Worm (Caenorhabditis elegans) whole organism, early embryonic: ENCODE results near the gene K08D8.10.

Source experiments
- F13C5.2 ChIP-seq: sonication (generic microtip); optimal IDR thresholded peaks from 2 replicates; lab custom pipeline; 2017; ENCODE audit warnings: mild to moderate bottlenecking, missing genetic modification characterization, inconsistent platforms, missing compliant biosample characterization
- aly-1 ChIP-seq: sonication (generic microtip); optimal IDR thresholded peaks from 2 replicates; lab custom pipeline; 2016; ENCODE audit warnings: missing genetic modification characterization, missing compliant biosample characterization
- ama-1 ChIP-seq: fragments of 150-350 bp; optimal IDR thresholded peaks from 2 replicates; lab custom pipeline; 2014
- pes-1 ChIP-seq: fragments of 200-800 bp; sonication (Bioruptor generic); IDR thresholded peaks from 2 replicates; pipeline ENCODE4 v1.3.6; 2022; ENCODE audit warnings: missing genetic modification reagents, missing genetic modification characterization, missing compliant biosample characterization
- sea-1 ChIP-seq: fragments of 200-800 bp; sonication (Bioruptor generic); conservative IDR thresholded peaks from 2 replicates; pipeline ENCODE4 v1.3.6; 2022; ENCODE audit warnings: missing genetic modification characterization, missing compliant biosample characterization

DNA sequence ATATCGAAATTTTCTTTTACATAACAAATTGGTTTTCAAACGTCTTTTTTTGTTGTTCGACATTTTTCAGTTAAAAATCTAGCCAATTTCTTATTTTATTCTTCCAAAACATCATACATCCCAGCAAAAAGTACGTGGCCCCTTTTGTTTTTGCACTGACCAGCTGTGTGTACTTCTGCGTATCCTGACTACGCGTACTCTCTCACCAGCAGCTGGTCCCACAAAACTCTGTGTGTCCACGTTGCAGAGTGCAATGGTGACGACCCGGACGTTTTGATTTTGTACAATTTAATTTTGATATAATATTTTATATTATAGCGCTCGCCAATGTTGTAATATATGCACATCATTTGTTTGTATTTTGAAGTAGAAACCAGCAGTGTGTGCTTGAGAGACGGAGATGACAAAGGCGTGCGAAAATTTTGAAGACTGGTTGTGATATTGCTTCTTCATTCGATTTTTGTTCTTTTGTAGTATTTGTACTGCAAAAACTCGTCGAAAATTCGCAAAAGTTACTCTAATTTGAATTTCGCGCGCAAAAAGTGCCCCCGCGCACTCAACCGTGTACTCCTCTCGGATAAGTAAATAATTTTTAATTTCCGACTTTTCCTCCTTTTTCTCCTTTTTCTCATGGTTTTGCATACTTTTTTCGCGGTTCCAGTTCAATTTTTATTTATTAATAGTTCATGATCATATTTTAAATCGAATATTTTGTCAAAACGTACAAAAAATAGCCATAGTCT is 45.8 kb upstream of the K08D8.10 start:
- TF ChIP-seq ama-1 (lab: Kevin White, UChicago): no peak
- no peak for TF ChIP-seq F13C5.2 (tag; lab: Kevin White, UChicago)
- no peak for TF ChIP-seq aly-1 (tag; lab: Kevin White, UChicago)
- no peak for TF ChIP-seq pes-1 (GFP tag; lab: Robert Waterston, UW)
- TF ChIP-seq sea-1: no peak
